Worm (Caenorhabditis elegans): Measurements from ENCODE around the gene irld-56.

irld-56 gene

DNA sequence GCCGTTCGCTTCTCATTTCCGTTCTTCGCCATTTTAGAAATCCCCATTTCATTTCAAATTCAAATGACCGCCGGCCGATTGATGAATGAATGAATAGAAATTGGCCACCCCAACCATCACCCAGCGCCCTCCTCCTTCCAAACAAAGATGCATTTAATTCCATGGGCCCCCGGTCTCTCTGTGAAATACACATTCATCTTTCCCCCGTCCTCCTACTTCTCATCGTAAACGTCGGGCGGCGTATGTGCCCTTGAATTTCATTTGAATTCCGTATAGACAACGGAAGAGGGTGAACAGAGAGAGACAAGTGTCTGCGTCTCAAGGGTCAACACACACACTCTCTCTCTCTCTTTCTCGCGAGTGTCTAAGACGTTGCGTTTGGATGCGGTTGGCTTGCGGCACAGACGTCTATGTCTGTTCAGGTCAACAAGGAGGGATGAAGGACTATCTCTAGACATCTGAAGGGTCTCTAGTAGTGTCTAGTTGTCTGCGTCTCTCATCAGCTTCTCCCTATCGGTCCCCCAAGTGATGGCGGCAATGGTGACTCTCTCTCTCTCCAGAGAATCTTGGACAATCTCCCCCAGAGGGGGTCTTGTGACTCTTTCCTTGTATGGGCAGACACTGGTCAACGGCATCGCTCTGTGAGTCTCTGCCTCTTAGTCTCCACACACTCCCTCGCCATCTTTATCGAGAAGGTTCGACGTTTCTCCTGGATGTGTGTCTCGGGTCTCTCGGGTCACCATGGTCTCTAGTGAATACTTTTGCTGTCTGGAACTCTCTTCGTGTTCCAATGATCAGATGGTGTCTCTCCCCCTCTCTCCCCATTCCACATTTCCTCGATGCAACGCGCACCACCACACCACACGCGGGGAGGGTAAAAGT lies 13.1 kb upstream of the irld-56 start:
- TF ChIP-seq cog-1 (tag; optimal IDR thresholded peaks at IDR 0.05) (peak; percentile 96), klf-2 (GFP tag; conservative IDR thresholded peaks at IDR 0.05) (no peak), ref-1 (GFP tag; conservative IDR thresholded peaks at IDR 0.05) (no peak), T22C8.4 (GFP tag; IDR thresholded peaks at IDR 0.05) (0 out of 2 replicates have a peak, but pooled peaks have one; percentile 32), med-1 (GFP tag; optimal IDR thresholded peaks at IDR 0.05; ENCODE audit: insufficient read depth) (no peak), ztf-29 (GFP tag; IDR thresholded peaks at IDR 0.05) (peak; percentile 53; the same call in 1 of the 2 replicates), ztf-23 (GFP tag; IDR thresholded peaks at IDR 0.05) (peak; percentile 75), tab-1 (GFP tag; IDR thresholded peaks at IDR 0.05) (no peak), flt-1 (GFP tag; IDR thresholded peaks at IDR 0.05) (peak; percentile 64; the same call in 1 of the 2 replicates)

DNA sequence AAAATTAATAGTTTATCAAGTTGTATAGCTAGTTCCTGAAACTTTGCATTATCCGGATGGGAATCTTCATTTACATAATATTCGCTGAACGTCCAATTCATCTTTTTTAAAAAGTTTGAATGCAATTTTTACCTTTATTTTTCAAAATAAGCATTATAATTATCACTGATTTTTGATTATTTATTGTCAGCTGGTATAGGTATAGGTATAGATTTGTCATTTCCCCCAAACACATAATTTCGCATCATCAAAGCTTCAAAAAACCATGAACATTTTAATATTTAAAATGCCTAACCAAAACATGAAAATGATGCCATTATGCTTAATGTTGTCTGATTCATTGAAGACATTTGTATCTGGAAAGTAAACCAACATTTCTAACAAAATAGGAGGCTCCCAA lies 3.9 kb downstream of the irld-56 start, which contains the start of gene srw-63:
Gene srw-63 (minus strand): TSS at position 101 of the 400 bp plus-strand sequence.
- TF ChIP-seq ztf-29 (GFP tag; IDR thresholded peaks at IDR 0.05) = no peak
- no peak for TF ChIP-seq flt-1 (GFP tag; IDR thresholded peaks at IDR 0.05)
- TF ChIP-seq cog-1 (tag; optimal IDR thresholded peaks at IDR 0.05) = no peak
- no peak for TF ChIP-seq ref-1 (GFP tag; conservative IDR thresholded peaks at IDR 0.05)
- TF ChIP-seq ztf-23 (GFP tag; IDR thresholded peaks at IDR 0.05) = no peak
- no peak for TF ChIP-seq tab-1 (GFP tag; IDR thresholded peaks at IDR 0.05)
- TF ChIP-seq klf-2 (GFP tag; conservative IDR thresholded peaks at IDR 0.05) = no peak
- no peak for TF ChIP-seq T22C8.4 (GFP tag; IDR thresholded peaks at IDR 0.05)
- no peak for TF ChIP-seq med-1 (GFP tag; optimal IDR thresholded peaks at IDR 0.05; ENCODE audit: insufficient read depth)

ce11 chrIV:14013692-14014091 lies 6.1 kb downstream of the irld-56 start:
- TF ChIP-seq flt-1 (GFP tag; IDR thresholded peaks at IDR 0.05) (no peak; the same call in none of the 2 replicates), klf-2 (GFP tag; conservative IDR thresholded peaks at IDR 0.05) (no peak), cog-1 (tag; optimal IDR thresholded peaks at IDR 0.05) (no peak), ref-1 (GFP tag; conservative IDR thresholded peaks at IDR 0.05) (no peak; the same call in 1 of the 2 replicates), ztf-29 (GFP tag; IDR thresholded peaks at IDR 0.05) (peak; percentile 57), ztf-23 (GFP tag; IDR thresholded peaks at IDR 0.05) (no peak), T22C8.4 (GFP tag; IDR thresholded peaks at IDR 0.05) (0 out of 2 replicates have a peak, but pooled peaks have one; percentile 42), tab-1 (GFP tag; IDR thresholded peaks at IDR 0.05) (no peak), med-1 (GFP tag; optimal IDR thresholded peaks at IDR 0.05; ENCODE audit: insufficient read depth) (peak; percentile 50)

DNA sequence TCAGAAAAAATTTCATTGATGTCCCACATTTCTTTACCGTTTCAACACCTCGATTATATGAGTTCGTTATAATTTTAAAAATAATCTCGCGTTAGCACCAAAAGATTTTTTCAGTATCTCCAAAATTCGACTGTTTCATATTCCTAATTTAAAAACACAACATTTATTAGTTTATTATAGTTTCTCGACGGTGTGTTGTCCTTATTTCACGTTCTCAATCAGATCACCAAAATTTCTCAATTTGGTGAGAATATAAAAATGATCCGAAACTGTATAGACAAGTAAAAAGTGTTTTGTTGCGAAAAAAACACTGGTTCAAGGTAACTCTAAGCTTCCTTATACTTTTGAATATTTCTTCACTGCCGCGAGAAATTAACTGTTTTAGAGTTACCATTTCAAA lies 11.1 kb downstream of the irld-56 start:
- TF ChIP-seq ref-1 (GFP tag; conservative IDR thresholded peaks at IDR 0.05) (no peak), klf-2 (GFP tag; conservative IDR thresholded peaks at IDR 0.05) (no peak)

DNA sequence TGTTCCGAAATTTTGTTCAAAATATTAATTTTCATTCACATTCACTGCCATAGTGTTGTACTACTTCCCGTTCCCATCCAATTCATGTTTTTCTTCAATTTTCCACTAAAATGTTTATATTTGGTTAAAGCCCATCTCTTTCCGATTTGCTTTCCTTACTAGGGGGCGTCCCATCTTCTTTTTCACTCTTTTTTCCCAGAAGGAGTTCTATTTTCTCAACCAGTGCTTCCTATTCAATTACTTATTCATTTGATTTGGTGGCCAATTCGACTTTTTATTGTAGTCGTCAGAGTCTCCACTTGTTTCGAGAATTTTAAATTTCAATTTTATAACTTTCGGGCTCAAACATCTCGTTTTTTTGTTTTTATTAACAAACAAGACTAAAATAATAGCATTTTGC lies 18.0 kb downstream of the irld-56 start:
- TF ChIP-seq ztf-29 (GFP tag; IDR thresholded peaks at IDR 0.05) (no peak), ref-1 (GFP tag; conservative IDR thresholded peaks at IDR 0.05) (no peak), T22C8.4 (GFP tag; IDR thresholded peaks at IDR 0.05) (no peak), ztf-23 (GFP tag; IDR thresholded peaks at IDR 0.05) (no peak), flt-1 (GFP tag; IDR thresholded peaks at IDR 0.05) (no peak), cog-1 (tag; optimal IDR thresholded peaks at IDR 0.05) (no peak), med-1 (GFP tag; optimal IDR thresholded peaks at IDR 0.05; ENCODE audit: insufficient read depth) (no peak)

DNA sequence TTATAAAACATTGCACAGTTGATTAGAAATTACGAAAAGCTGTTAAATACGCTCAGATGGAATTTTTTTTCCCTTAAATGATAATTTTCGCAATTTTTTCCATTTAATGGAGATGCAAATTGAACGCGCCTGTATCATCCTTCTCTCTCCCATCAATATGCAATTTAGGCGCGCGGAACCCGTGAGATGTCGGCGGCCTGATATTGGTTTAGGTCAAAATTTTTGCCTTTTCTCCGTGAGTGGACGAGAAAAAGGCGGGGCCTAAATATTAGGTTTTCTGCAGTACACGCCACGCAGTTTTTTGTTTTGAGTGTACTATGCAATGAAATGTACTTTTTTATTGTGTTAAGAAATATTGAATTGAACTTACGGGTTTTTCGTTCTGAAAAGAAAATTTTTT lies 29.9 kb downstream of the irld-56 start:
- TF ChIP-seq ztf-29 (GFP tag; IDR thresholded peaks at IDR 0.05) (no peak), med-1 (GFP tag; optimal IDR thresholded peaks at IDR 0.05; ENCODE audit: insufficient read depth) (no peak)

ce11 chrIV:13988781-13989180 lies 31.0 kb downstream of the irld-56 start, which contains the start of gene egl-23:
TSS of gene egl-23 (plus strand) at chrIV:13989081.
- TF ChIP-seq ztf-23 (GFP tag; IDR thresholded peaks at IDR 0.05) (no peak), flt-1 (GFP tag; IDR thresholded peaks at IDR 0.05) (no peak), tab-1 (GFP tag; IDR thresholded peaks at IDR 0.05) (no peak), klf-2 (GFP tag; conservative IDR thresholded peaks at IDR 0.05) (no peak), ztf-29 (GFP tag; IDR thresholded peaks at IDR 0.05) (no peak), T22C8.4 (GFP tag; IDR thresholded peaks at IDR 0.05) (no peak), cog-1 (tag; optimal IDR thresholded peaks at IDR 0.05) (no peak), ref-1 (GFP tag; conservative IDR thresholded peaks at IDR 0.05) (no peak), med-1 (GFP tag; optimal IDR thresholded peaks at IDR 0.05; ENCODE audit: insufficient read depth) (no peak)

DNA sequence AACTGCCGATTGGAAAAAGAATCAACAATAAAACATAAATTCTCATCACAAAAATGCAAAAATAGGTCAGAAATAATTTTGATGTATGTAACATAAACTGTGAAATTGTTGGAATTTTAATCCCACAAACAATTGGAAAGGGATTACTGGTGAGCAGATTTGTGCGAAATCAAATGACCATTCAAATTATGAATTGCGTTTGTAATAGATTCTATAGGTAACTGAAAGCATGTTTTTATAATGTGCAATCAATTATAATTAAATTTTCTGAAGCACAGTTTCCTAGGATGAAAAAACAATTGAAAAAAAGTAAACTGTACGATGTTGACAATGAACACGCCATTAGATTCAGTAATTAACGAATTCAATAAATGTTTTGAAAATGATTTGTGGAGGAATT lies 34.1 kb downstream of the irld-56 start, which contains the start of gene tor-1:
Gene tor-1 (minus strand): TSS at position 101 of the 400 bp plus-strand sequence.
- TF ChIP-seq ref-1 (GFP tag; conservative IDR thresholded peaks at IDR 0.05) (no peak), tab-1 (GFP tag; IDR thresholded peaks at IDR 0.05) (no peak), ztf-23 (GFP tag; IDR thresholded peaks at IDR 0.05) (no peak), ztf-29 (GFP tag; IDR thresholded peaks at IDR 0.05) (no peak), T22C8.4 (GFP tag; IDR thresholded peaks at IDR 0.05) (no peak), cog-1 (tag; optimal IDR thresholded peaks at IDR 0.05) (no peak), klf-2 (GFP tag; conservative IDR thresholded peaks at IDR 0.05) (no peak), med-1 (GFP tag; optimal IDR thresholded peaks at IDR 0.05; ENCODE audit: insufficient read depth) (no peak), flt-1 (GFP tag; IDR thresholded peaks at IDR 0.05) (no peak)

- no peak for TF ChIP-seq klf-2 (GFP tag; conservative IDR thresholded peaks at IDR 0.05)
- TF ChIP-seq med-1 (GFP tag; optimal IDR thresholded peaks at IDR 0.05; ENCODE audit: insufficient read depth) = no peak
Observed at ce11 chrIV:13984041-13984440, 35.7 kb downstream of the irld-56 start, which contains the start of gene tor-2. TSS of gene tor-2 (minus strand) at chrIV:13984141.

DNA sequence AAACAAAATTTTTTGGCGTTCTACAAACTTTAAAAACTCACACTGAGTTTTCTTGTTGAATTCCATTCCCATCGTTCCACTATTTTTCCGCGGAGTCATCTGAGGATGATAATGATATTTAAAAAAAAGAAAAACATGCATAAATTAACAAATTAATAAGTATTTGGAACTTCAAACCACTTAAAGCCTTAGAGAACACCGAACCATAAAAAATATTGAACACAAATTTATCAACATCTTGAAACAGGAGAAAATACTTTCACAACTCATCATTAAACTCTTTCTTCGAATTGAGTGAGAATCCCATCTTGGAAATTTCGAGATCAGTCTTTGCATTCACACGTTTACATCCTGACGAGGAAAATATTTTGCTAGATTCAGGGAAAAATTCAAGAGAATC lies 37.4 kb downstream of the irld-56 start, which contains the start of gene gei-18:
Gene gei-18 (minus strand): TSS at position 101 of the 400 bp plus-strand sequence.
- TF ChIP-seq ztf-23 (GFP tag; IDR thresholded peaks at IDR 0.05) (no peak), klf-2 (GFP tag; conservative IDR thresholded peaks at IDR 0.05) (no peak), med-1 (GFP tag; optimal IDR thresholded peaks at IDR 0.05; ENCODE audit: insufficient read depth) (no peak), cog-1 (tag; optimal IDR thresholded peaks at IDR 0.05) (no peak), tab-1 (GFP tag; IDR thresholded peaks at IDR 0.05) (no peak), ztf-29 (GFP tag; IDR thresholded peaks at IDR 0.05) (no peak), T22C8.4 (GFP tag; IDR thresholded peaks at IDR 0.05) (no peak), flt-1 (GFP tag; IDR thresholded peaks at IDR 0.05) (no peak), ref-1 (GFP tag; conservative IDR thresholded peaks at IDR 0.05) (no peak)
